Worm (Caenorhabditis elegans) whole organism, young adult: ENCODE results near the gene F28C6.10.

Source experiments
- B0336.3 ChIP-seq: fragments of 200-800 bp; sonication (Bioruptor generic); IDR thresholded peaks from 2 replicates; pipeline ENCODE4 v1.3.6; 2022; ENCODE audit warnings: missing genetic modification characterization, missing compliant biosample characterization
- C17E4.6 ChIP-seq: fragments of 200-800 bp; sonication (Bioruptor generic); IDR thresholded peaks from 2 replicates; pipeline ENCODE4 v1.3.6; 2022; ENCODE audit warnings: missing genetic modification reagents, missing genetic modification characterization, missing compliant biosample characterization
- F10E7.11 ChIP-seq: sonication (generic microtip); optimal IDR thresholded peaks from 2 replicates; lab custom pipeline; 2017; ENCODE audit warnings: mild to moderate bottlenecking, missing genetic modification characterization, moderate library complexity, missing compliant biosample characterization
- F23B12.7 ChIP-seq: sonication (generic microtip); optimal IDR thresholded peaks from 2 replicates; lab custom pipeline; 2017; ENCODE audit warnings: missing genetic modification characterization, mild to moderate bottlenecking, missing compliant biosample characterization, antibody characterized with exemption, moderate library complexity; ENCODE audit not compliant: insufficient read depth
- F33H1.4 ChIP-seq: fragments of 200-800 bp; sonication (Bioruptor generic); IDR thresholded peaks from 2 replicates; pipeline ENCODE4 v1.3.6; 2022; ENCODE audit warnings: missing genetic modification reagents, missing genetic modification characterization, missing compliant biosample characterization
- F39B2.1 ChIP-seq: fragments of 200-800 bp; sonication (Bioruptor generic); IDR thresholded peaks from 2 replicates; pipeline ENCODE4 v1.3.6; 2022; ENCODE audit warnings: missing genetic modification reagents, missing genetic modification characterization, missing compliant biosample characterization
- F52B5.7 ChIP-seq: sonication (generic microtip); optimal IDR thresholded peaks from 2 replicates; lab custom pipeline; 2016; ENCODE audit warnings: mild to moderate bottlenecking, missing genetic modification characterization, missing compliant biosample characterization
- F55B11.4 ChIP-seq: sonication (generic microtip); optimal IDR thresholded peaks from 2 replicates; lab custom pipeline; 2016; ENCODE audit warnings: missing compliant biosample characterization, missing genetic modification characterization, borderline replicate concordance; ENCODE audit not compliant: insufficient read depth
- F57A8.1 ChIP-seq: fragments of 200-800 bp; sonication (Bioruptor generic); optimal IDR thresholded peaks from 2 replicates; lab custom pipeline; 2018; ENCODE audit warnings: mild to moderate bottlenecking, missing genetic modification characterization, moderate library complexity, missing compliant biosample characterization
- Y53F4B.3 ChIP-seq: fragments of 200-800 bp; sonication (Bioruptor generic); IDR thresholded peaks from 2 replicates; pipeline ENCODE4 v1.3.6; 2022; ENCODE audit warnings: missing genetic modification reagents, missing genetic modification characterization, missing compliant biosample characterization
- Y79H2A.3 ChIP-seq: fragments of 200-800 bp; sonication (Bioruptor generic); conservative IDR thresholded peaks from 2 replicates; pipeline ENCODE4 v1.3.6; 2022; ENCODE audit warnings: missing genetic modification reagents, missing genetic modification characterization, missing compliant biosample characterization
- ama-1 ChIP-seq, 3 experiments: fragments of 150-350 bp in 1 of 3; sonication (generic microtip) in 2 of 3; optimal IDR thresholded peaks; 2 replicates each; lab custom pipeline; 2014 to 2018; ENCODE audit warnings: missing biosample characterization in 2 of 3, missing genetic modification characterization in 2 of 3, missing genetic modification reagents in 2 of 3
- aptf-3 ChIP-seq: fragments of 200-800 bp; sonication (Bioruptor generic); IDR thresholded peaks from 2 replicates; pipeline ENCODE4 v1.3.6; 2022; ENCODE audit warnings: missing genetic modification characterization, missing compliant biosample characterization
- atf-7 ChIP-seq: sonication (generic microtip); optimal IDR thresholded peaks from 2 replicates; lab custom pipeline; 2017; ENCODE audit warnings: mild to moderate bottlenecking, missing genetic modification characterization, missing compliant biosample characterization
- bed-1 ChIP-seq: fragments of 200-800 bp; sonication (Bioruptor generic); IDR thresholded peaks from 2 replicates; pipeline ENCODE4 v1.3.6; 2022; ENCODE audit warnings: missing genetic modification reagents, missing genetic modification characterization, missing compliant biosample characterization
- bed-2 ChIP-seq: fragments of 200-800 bp; sonication (Bioruptor generic); IDR thresholded peaks from 2 replicates; pipeline ENCODE4 v1.3.6; 2022; ENCODE audit warnings: missing genetic modification reagents, missing genetic modification characterization, missing compliant biosample characterization
- ccch-3 ChIP-seq: fragments of 200-800 bp; sonication (Bioruptor generic); optimal IDR thresholded peaks from 2 replicates; lab custom pipeline; 2018; ENCODE audit warnings: mild to moderate bottlenecking, missing genetic modification characterization, missing compliant biosample characterization
- ceh-27 ChIP-seq: fragments of 200-800 bp; sonication (Bioruptor generic); optimal IDR thresholded peaks from 2 replicates; lab custom pipeline; 2018; ENCODE audit warnings: mild to moderate bottlenecking, missing genetic modification characterization, moderate library complexity, missing compliant biosample characterization
- dox-1 ChIP-seq: fragments of 200-800 bp; sonication (Bioruptor generic); IDR thresholded peaks from 2 replicates; pipeline ENCODE4 v1.3.6; 2022; ENCODE audit warnings: missing genetic modification reagents, missing genetic modification characterization, missing compliant biosample characterization
- dpff-1 ChIP-seq: sonication (generic microtip); optimal IDR thresholded peaks from 2 replicates; lab custom pipeline; 2017; ENCODE audit warnings: mild to moderate bottlenecking, missing genetic modification characterization, missing compliant biosample characterization
- dpl-1 ChIP-seq: fragments of 150-350 bp; optimal IDR thresholded peaks from 2 replicates; lab custom pipeline; 2014; ENCODE audit warnings: missing biosample characterization, missing genetic modification reagents, missing genetic modification characterization
- gei-17 ChIP-seq: fragments of 200-800 bp; sonication (Bioruptor generic); optimal IDR thresholded peaks from 2 replicates; lab custom pipeline; 2018; ENCODE audit warnings: mild to moderate bottlenecking, missing genetic modification characterization, missing compliant biosample characterization
- hlh-12 ChIP-seq: sonication (generic microtip); optimal IDR thresholded peaks from 2 replicates; lab custom pipeline; 2016; ENCODE audit warnings: missing genetic modification characterization, missing compliant biosample characterization
- hmg-1.2 ChIP-seq: fragments of 200-800 bp; sonication (Bioruptor generic); IDR thresholded peaks from 2 replicates; pipeline ENCODE4 v1.3.6; 2022; ENCODE audit warnings: missing genetic modification reagents, missing genetic modification characterization, missing compliant biosample characterization
- lin-26 ChIP-seq: fragments of 200-800 bp; sonication (Bioruptor generic); IDR thresholded peaks from 2 replicates; pipeline ENCODE4 v1.3.6; 2022; ENCODE audit warnings: missing genetic modification reagents, missing genetic modification characterization, missing compliant biosample characterization
- lin-40 ChIP-seq: sonication (generic microtip); optimal IDR thresholded peaks from 2 replicates; lab custom pipeline; 2016; ENCODE audit warnings: missing genetic modification characterization, mild to moderate bottlenecking, missing compliant biosample characterization, missing genotype, missing genetic modification reagents
- lin-54 ChIP-seq: fragments of 200-800 bp; sonication (Bioruptor generic); optimal IDR thresholded peaks from 2 replicates; lab custom pipeline; 2018; ENCODE audit warnings: mild to moderate bottlenecking, missing genetic modification characterization, missing compliant biosample characterization
- lir-1 ChIP-seq: fragments of 200-800 bp; sonication (Bioruptor generic); conservative IDR thresholded peaks from 2 replicates; pipeline ENCODE4 v1.3.6; 2022; ENCODE audit warnings: missing genetic modification reagents, missing genetic modification characterization, missing compliant biosample characterization
- lsy-27 ChIP-seq: sonication (generic microtip); optimal IDR thresholded peaks from 2 replicates; lab custom pipeline; 2017; ENCODE audit warnings: missing genetic modification characterization, mild to moderate bottlenecking, missing compliant biosample characterization, antibody characterized with exemption, missing genotype, borderline replicate concordance; ENCODE audit not compliant: insufficient read depth
- madf-10 ChIP-seq: sonication (generic microtip); optimal IDR thresholded peaks from 2 replicates; lab custom pipeline; 2016; ENCODE audit warnings: mild to moderate bottlenecking, missing genetic modification characterization, missing compliant biosample characterization
- mxl-1 ChIP-seq: sonication (generic microtip); optimal IDR thresholded peaks from 2 replicates; lab custom pipeline; 2016; ENCODE audit warnings: missing genetic modification characterization, missing compliant biosample characterization
- nfya-2 ChIP-seq: fragments of 200-800 bp; sonication (Bioruptor generic); IDR thresholded peaks from 2 replicates; pipeline ENCODE4 v1.3.6; 2022; ENCODE audit warnings: missing genetic modification reagents, missing genetic modification characterization, missing compliant biosample characterization
- nfyb-1 ChIP-seq: fragments of 200-800 bp; sonication (Bioruptor generic); IDR thresholded peaks from 2 replicates; pipeline ENCODE4 v1.3.6; 2022; ENCODE audit warnings: missing genetic modification reagents, missing genetic modification characterization, missing compliant biosample characterization
- nhr-27 ChIP-seq: fragments of 200-800 bp; sonication (Bioruptor generic); optimal IDR thresholded peaks from 2 replicates; lab custom pipeline; 2018; ENCODE audit warnings: mild to moderate bottlenecking, missing genetic modification characterization, moderate library complexity, missing compliant biosample characterization
- pbrm-1 ChIP-seq: fragments of 200-800 bp; sonication (Bioruptor generic); IDR thresholded peaks from 2 replicates; pipeline ENCODE4 v1.3.6; 2022; ENCODE audit warnings: missing genetic modification reagents, missing genetic modification characterization, missing compliant biosample characterization
- pha-4 ChIP-seq: fragments of 150-350 bp; sonication (generic microtip); optimal IDR thresholded peaks from 2 replicates; lab custom pipeline; 2014; ENCODE audit warnings: missing biosample characterization, missing genetic modification reagents, missing genetic modification characterization
- rcor-1 ChIP-seq: fragments of 200-800 bp; sonication (Bioruptor generic); IDR thresholded peaks from 2 replicates; pipeline ENCODE4 v1.3.6; 2022; ENCODE audit warnings: missing genetic modification reagents, missing genetic modification characterization, missing compliant biosample characterization
- rec-8 ChIP-seq, 2 experiments: sonication (generic microtip); optimal IDR thresholded peaks; 2 replicates each; lab custom pipeline; 2016; ENCODE audit warnings: mild to moderate bottlenecking in 2 of 2, missing genetic modification characterization in 2 of 2, missing genetic modification reagents in 2 of 2, missing genotype in 2 of 2, missing biosample characterization in 1 of 2, missing compliant biosample characterization in 1 of 2, moderate library complexity in 1 of 2
- repo-1 ChIP-seq: sonication (generic microtip); optimal IDR thresholded peaks from 2 replicates; lab custom pipeline; 2017; ENCODE audit warnings: mild to moderate bottlenecking, missing genetic modification characterization, missing compliant biosample characterization
- sdz-38 ChIP-seq: sonication (generic microtip); optimal IDR thresholded peaks from 2 replicates; lab custom pipeline; 2016; ENCODE audit warnings: missing genotype, missing genetic modification characterization, missing compliant biosample characterization
- snpc-1.3 ChIP-seq: sonication (generic microtip); optimal IDR thresholded peaks from 2 replicates; lab custom pipeline; 2017; ENCODE audit warnings: missing genetic modification characterization, mild to moderate bottlenecking, missing compliant biosample characterization, antibody characterized with exemption, moderate library complexity, missing genotype, missing genetic modification reagents; ENCODE audit not compliant: insufficient read depth
- snpc-3.4 ChIP-seq: sonication (generic microtip); optimal IDR thresholded peaks from 2 replicates; lab custom pipeline; 2017; ENCODE audit warnings: missing genetic modification characterization, mild to moderate bottlenecking, missing compliant biosample characterization, antibody characterized with exemption, moderate library complexity, missing genotype, missing genetic modification reagents
- snpc-4 ChIP-seq, 5 experiments: fragments of 150-350 bp in 1 of 5; sonication (generic microtip) in 4 of 5; optimal IDR thresholded peaks; 2 replicates each; lab custom pipeline; 2014 to 2018; ENCODE audit warnings: missing genetic modification characterization in 5 of 5, missing biosample characterization in 3 of 5, antibody characterized with exemption in 2 of 5, mild to moderate bottlenecking in 2 of 5, missing compliant biosample characterization in 2 of 5, missing genotype in 2 of 5, moderate library complexity in 2 of 5, missing genetic modification reagents in 1 of 5
- unc-130 ChIP-seq: sonication (generic microtip); optimal IDR thresholded peaks from 2 replicates; lab custom pipeline; 2016; ENCODE audit warnings: missing genetic modification reagents, missing genetic modification characterization, missing compliant biosample characterization
- unc-62 ChIP-seq: fragments of 150-350 bp; optimal IDR thresholded peaks from 2 replicates; lab custom pipeline; 2014; ENCODE audit warnings: missing biosample characterization, missing genetic modification reagents, missing genetic modification characterization
- zim-3 ChIP-seq: sonication (generic microtip); optimal IDR thresholded peaks from 2 replicates; lab custom pipeline; 2017; ENCODE audit warnings: mild to moderate bottlenecking, missing genetic modification characterization, moderate library complexity, missing compliant biosample characterization
- ztf-25 ChIP-seq: fragments of 200-800 bp; sonication (Bioruptor generic); IDR thresholded peaks from 2 replicates; pipeline ENCODE4 v1.3.6; 2022; ENCODE audit warnings: missing genetic modification reagents, missing genetic modification characterization, missing compliant biosample characterization

F28C6.10 gene

ce11 chrII:8561227-8561626 lies 46.5 kb upstream of the F28C6.10 start, which contains the start of gene iff-2 (continued):
- TF ChIP-seq rcor-1: peak; percentile 92
- TF ChIP-seq C17E4.6 (GFP tag; lab: Robert Waterston, UW): peak; percentile 93
- TF ChIP-seq F55B11.4 (tag; lab: Kevin White, UChicago): no peak
- TF ChIP-seq dpff-1 (tag; lab: Kevin White, UChicago): no peak
- TF ChIP-seq sdz-38 (tag; lab: Kevin White, UChicago): no peak
- no peak for TF ChIP-seq hlh-12 (tag; lab: Kevin White, UChicago)
- TF ChIP-seq dox-1: no peak; the same call in none of the 2 replicates
- TF ChIP-seq lsy-27 (tag; lab: Kevin White, UChicago): no peak
- 0 out of 2 replicates have a peak, but pooled peaks have one; percentile 9 for TF ChIP-seq ztf-25 (GFP tag; lab: Robert Waterston, UW)
- no peak for TF ChIP-seq unc-130 (GFP tag; lab: Kevin White, UChicago)
- TF ChIP-seq lin-54 (GFP tag; lab: Kevin White, UChicago): peak; percentile 98
- peak; percentile 98 for TF ChIP-seq pbrm-1 (GFP tag; lab: Robert Waterston, UW)
- TF ChIP-seq atf-7: peak; percentile 95
- TF ChIP-seq lir-1 (GFP tag; lab: Robert Waterston, UW): peak; percentile 97
- peak; percentile 98 for TF ChIP-seq lin-40 (tag; lab: Kevin White, UChicago)
- peak; percentile 99 for TF ChIP-seq pha-4 (tag; lab: Kevin White, UChicago)
- no peak for TF ChIP-seq lin-26 (GFP tag; lab: Robert Waterston, UW)
- peak; percentile 68 for TF ChIP-seq ama-1 (optimal IDR thresholded peaks at IDR 0.05; lab: Kevin White, UChicago)
- no peak for TF ChIP-seq ama-1 (GFP tag; optimal IDR thresholded peaks at IDR 0.05; lab: Kevin White, UChicago)
- peak; percentile 84; the same call in 1 of the 2 replicates for TF ChIP-seq bed-2 (GFP tag; lab: Robert Waterston, UW)
- TF ChIP-seq gei-17: peak; percentile 82
- peak; percentile 62 for TF ChIP-seq nhr-27 (tag; lab: Kevin White, UChicago)
- TF ChIP-seq F39B2.1 (GFP tag; lab: Robert Waterston, UW): no peak
- TF ChIP-seq mxl-1 (tag; lab: Kevin White, UChicago): no peak
- peak; percentile 85 for TF ChIP-seq F52B5.7 (tag; lab: Kevin White, UChicago)
- peak; percentile 64 for TF ChIP-seq zim-3 (tag; lab: Kevin White, UChicago)
- TF ChIP-seq repo-1 (tag; lab: Kevin White, UChicago): peak; percentile 93
- no peak for TF ChIP-seq bed-1 (GFP tag; lab: Robert Waterston, UW)
- peak; percentile 81 for TF ChIP-seq F33H1.4
- peak; percentile 16 for TF ChIP-seq F57A8.1
- peak; percentile 18 for TF ChIP-seq snpc-3.4
- peak; percentile 95 for TF ChIP-seq F23B12.7
- TF ChIP-seq unc-62 (GFP tag; lab: Kevin White, UChicago): peak; percentile 87
- peak; percentile 97 for TF ChIP-seq nfyb-1 (GFP tag; lab: Robert Waterston, UW)
- TF ChIP-seq B0336.3: peak; percentile 97
- no peak for TF ChIP-seq nfya-2 (GFP tag; lab: Robert Waterston, UW)
- no peak for TF ChIP-seq Y79H2A.3
- no peak for TF ChIP-seq rec-8 (tag; optimal IDR thresholded peaks at IDR 0.05; lab: Kevin White, UChicago)
- peak; percentile 95 for TF ChIP-seq madf-10 (tag; lab: Kevin White, UChicago)
- TF ChIP-seq hmg-1.2: peak; percentile 95
- TF ChIP-seq F10E7.11 (tag; lab: Kevin White, UChicago): peak; percentile 23
- TF ChIP-seq Y53F4B.3 (GFP tag; lab: Robert Waterston, UW): no peak
- peak; percentile 39 for TF ChIP-seq ccch-3 (GFP tag; lab: Kevin White, UChicago)
- no peak for TF ChIP-seq aptf-3
- peak; percentile 100 for TF ChIP-seq ceh-27 (GFP tag; lab: Kevin White, UChicago)
- peak; percentile 73 for TF ChIP-seq dpl-1
- peak; percentile 19 for TF ChIP-seq snpc-1.3 (tag; lab: Kevin White, UChicago)
- no peak for TF ChIP-seq snpc-4 (GFP tag; optimal IDR thresholded peaks at IDR 0.05; lab: Kevin White, UChicago)
- peak in 3 of 4 experiments; percentile 84 to 89 (median 89) for TF ChIP-seq snpc-4 (tag; optimal IDR thresholded peaks at IDR 0.05; lab: Kevin White, UChicago)
